Fruit fly (Drosophila melanogaster) whole organism, wandering third instar larva: Measurements from ENCODE around the gene Rnmt.

Experiments used
- CG32264 ChIP-seq: fragments of 200-800 bp; sonication (Bioruptor generic); optimal IDR thresholded peaks from 2 replicates; lab custom pipeline; 2016; ENCODE audit warnings: missing biosample characterization, missing genetic modification characterization
- Dfd ChIP-seq: fragments of >200 bp; optimal IDR thresholded peaks from 2 replicates; lab custom pipeline; 2017; ENCODE audit warnings: missing biosample characterization, missing genetic modification characterization
- Hr78 ChIP-seq: fragments of >200 bp; optimal IDR thresholded peaks from 2 replicates; lab custom pipeline; 2017; ENCODE audit warnings: missing biosample characterization, missing genetic modification characterization
- Jra ChIP-seq: sonication (Bioruptor generic); optimal IDR thresholded peaks from 2 replicates; lab custom pipeline; 2016; ENCODE audit warnings: missing biosample characterization, missing genetic modification characterization
- Myc ChIP-seq: fragments of >200 bp; optimal IDR thresholded peaks from 2 replicates; lab custom pipeline; 2017
- N ChIP-seq: fragments of >200 bp; optimal IDR thresholded peaks from 2 replicates; lab custom pipeline; 2018; ENCODE audit warnings: missing biosample characterization, missing external identifiers, missing genetic modification characterization
- OdsH ChIP-seq: fragments of 200-800 bp; sonication (Bioruptor generic); optimal IDR thresholded peaks from 2 replicates; lab custom pipeline; 2016; ENCODE audit warnings: missing biosample characterization, mild to moderate bottlenecking, missing genetic modification characterization
- dl ChIP-seq, 2 experiments: fragments of 175-275, 200-275 bp in 1 of 2; fragments of 200-275 bp in 1 of 2; sonication (Bioruptor generic); optimal IDR thresholded peaks; lab custom pipeline; 2018; ENCODE audit warnings: mild to moderate bottlenecking in 2 of 2, missing biosample characterization in 2 of 2, missing genetic modification characterization in 2 of 2, moderate library complexity in 2 of 2; ENCODE audit not compliant: partially characterized antibody in 2 of 2, insufficient read depth in 1 of 2
- dsf ChIP-seq: sonication (Bioruptor generic); optimal IDR thresholded peaks from 2 replicates; lab custom pipeline; 2016; ENCODE audit warnings: missing biosample characterization, missing genetic modification characterization, borderline replicate concordance
- fru ChIP-seq: fragments of 200-800 bp; sonication (Bioruptor generic); optimal IDR thresholded peaks from 3 replicates; lab custom pipeline; 2016; ENCODE audit warnings: missing biosample characterization, mild to moderate bottlenecking, missing genetic modification characterization
- lola ChIP-seq: fragments of >200 bp; optimal IDR thresholded peaks from 2 replicates; lab custom pipeline; 2017; ENCODE audit warnings: missing biosample characterization, missing genetic modification characterization
- pan ChIP-seq: fragments of >200 bp; optimal IDR thresholded peaks from 2 replicates; lab custom pipeline; 2017
- psq ChIP-seq: fragments of 200-800 bp; sonication (Bioruptor generic); optimal IDR thresholded peaks from 3 replicates; lab custom pipeline; 2017; ENCODE audit warnings: missing biosample characterization, mild to moderate bottlenecking, missing genetic modification characterization, moderate library complexity
- usp ChIP-seq: fragments of >200 bp; optimal IDR thresholded peaks from 2 replicates; lab custom pipeline; 2017; ENCODE audit warnings: missing biosample characterization, missing genetic modification characterization

DNA sequence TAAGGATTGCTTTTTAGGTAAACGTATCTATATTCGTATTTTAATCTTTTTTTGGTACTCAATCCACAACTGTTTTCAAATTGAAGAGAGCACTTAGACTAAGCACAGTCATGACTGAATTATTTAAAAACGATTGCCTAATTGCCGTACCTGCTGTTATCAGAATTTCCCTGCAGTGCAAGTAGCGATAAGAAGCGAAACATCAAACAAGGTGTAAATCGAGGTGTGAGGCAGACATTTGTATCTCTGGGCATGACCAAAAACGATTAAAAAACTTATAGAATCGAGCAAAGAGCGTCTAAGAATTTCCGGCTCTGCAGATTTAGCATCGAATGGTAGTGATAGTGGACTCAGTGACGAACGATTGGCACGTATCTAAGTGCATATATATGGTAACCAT lies 45.4 kb downstream of the Rnmt start:
- TF ChIP-seq pan (lab: Kevin White, UChicago), result no peak
- no peak for TF ChIP-seq dl (GFP tag; optimal IDR thresholded peaks at IDR 0.05; lab: Kevin White, UChicago; ENCODE audit: insufficient read depth in 1 of 2, partially characterized antibody in 2 of 2)
- TF ChIP-seq usp (GFP tag; lab: Kevin White, UChicago), result no peak
- TF ChIP-seq lola, result no peak
- no peak for TF ChIP-seq Hr78 (GFP tag; lab: Kevin White, UChicago)
- no peak for TF ChIP-seq OdsH (GFP tag; lab: Kevin White, UChicago)
- no peak for TF ChIP-seq Dfd
- no peak for TF ChIP-seq CG32264 (GFP tag; lab: Kevin White, UChicago)
- TF ChIP-seq psq (GFP tag; lab: Kevin White, UChicago), result no peak
- no peak for TF ChIP-seq fru
- no peak for TF ChIP-seq dsf (GFP tag; lab: Kevin White, UChicago)
- TF ChIP-seq Jra (GFP tag; lab: Kevin White, UChicago), result no peak
- no peak for TF ChIP-seq Myc (lab: Kevin White, UChicago)
- TF ChIP-seq N (GFP tag; lab: Kevin White, UChicago), result no peak
